Worm (Caenorhabditis elegans): ENCODE data around the gene pqn-65.

The pqn-65 gene

ce11 chrX:4619582-4619981, at the start of gene pqn-65:
pqn-65 (minus strand) TSS chrX:4619635.
- no peak for TF ChIP-seq zag-1 (tag; optimal IDR thresholded peaks at IDR 0.05)
- TF ChIP-seq dpl-1 (GFP tag; optimal IDR thresholded peaks at IDR 0.05) = peak; percentile 44
- no peak for TF ChIP-seq T26A8.4 (GFP tag; IDR thresholded peaks at IDR 0.05)
- peak; percentile 66 for TF ChIP-seq nhr-6 (tag; optimal IDR thresholded peaks at IDR 0.05)
- TF ChIP-seq nhr-28 (tag; optimal IDR thresholded peaks at IDR 0.05) = peak; percentile 14
- TF ChIP-seq lin-39 (tag; optimal IDR thresholded peaks at IDR 0.05) = no peak
- TF ChIP-seq Y105C5A.15 (GFP tag; IDR thresholded peaks at IDR 0.05) = no peak
- TF ChIP-seq mes-2 (tag; optimal IDR thresholded peaks at IDR 0.05; ENCODE audit: poor library complexity, severe bottlenecking) = peak; percentile 49
- no peak for TF ChIP-seq dmd-8 (GFP tag; IDR thresholded peaks at IDR 0.05)
- no peak for TF ChIP-seq daf-12 (tag; optimal IDR thresholded peaks at IDR 0.05)
- no peak for TF ChIP-seq mep-1 (tag; optimal IDR thresholded peaks at IDR 0.05)
- TF ChIP-seq nhr-237 (tag; optimal IDR thresholded peaks at IDR 0.05) = no peak
- TF ChIP-seq mxl-2 (GFP tag; conservative IDR thresholded peaks at IDR 0.05) = no peak
- no peak for TF ChIP-seq ceh-28 (tag; optimal IDR thresholded peaks at IDR 0.05)
- peak; percentile 50; the same call in 1 of the 2 replicates for TF ChIP-seq lin-38 (GFP tag; IDR thresholded peaks at IDR 0.05)
- no peak for TF ChIP-seq spr-1 (tag; optimal IDR thresholded peaks at IDR 0.05)
- peak; percentile 9 for TF ChIP-seq dve-1 (tag; optimal IDR thresholded peaks at IDR 0.05; ENCODE audit: insufficient read depth)
- no peak for TF ChIP-seq D1046.2 (GFP tag; IDR thresholded peaks at IDR 0.05)
- TF ChIP-seq F37D6.2 (tag; optimal IDR thresholded peaks at IDR 0.05) = no peak
- peak; percentile 7 for TF ChIP-seq hlh-30 (tag; optimal IDR thresholded peaks at IDR 0.05; ENCODE audit: insufficient read depth)
- TF ChIP-seq daf-19 (GFP tag; conservative IDR thresholded peaks at IDR 0.05) = no peak
- no peak for TF ChIP-seq php-3 (GFP tag; IDR thresholded peaks at IDR 0.05)
- peak; percentile 60 for TF ChIP-seq aha-1 (tag)
- TF ChIP-seq lsy-2 (tag; optimal IDR thresholded peaks at IDR 0.05) = peak in 1 of 2 experiments; percentile 52

ce11 chrX:4667788-4668187, 48.4 kb upstream of the pqn-65 start, which contains the start of gene mfsd-12:
mfsd-12 (plus strand) TSS chrX:4668088.
- TF ChIP-seq F44E2.7 (GFP tag; IDR thresholded peaks at IDR 0.05) (no peak), tra-1 (GFP tag; IDR thresholded peaks at IDR 0.05) (no peak), ceh-32 (tag; optimal IDR thresholded peaks at IDR 0.05; ENCODE audit: poor library complexity) (no peak), nhr-76 (tag; optimal IDR thresholded peaks at IDR 0.05) (no peak), duxl-1 (tag; optimal IDR thresholded peaks at IDR 0.05; ENCODE audit: poor library complexity) (no peak), spr-3 (GFP tag; optimal IDR thresholded peaks at IDR 0.05) (no peak), mes-2 (tag; optimal IDR thresholded peaks at IDR 0.05; ENCODE audit: poor library complexity, severe bottlenecking) (peak; percentile 21), Y105C5A.15 (GFP tag; IDR thresholded peaks at IDR 0.05) (no peak)

- TF ChIP-seq egl-27 (tag; optimal IDR thresholded peaks at IDR 0.05) (no peak), tag-97 (GFP tag; IDR thresholded peaks at IDR 0.05) (no peak), hlh-11 (tag; optimal IDR thresholded peaks at IDR 0.05) (peak; percentile 13), nhr-28 (tag; optimal IDR thresholded peaks at IDR 0.05) (peak; percentile 41), unc-62 (GFP tag; optimal IDR thresholded peaks at IDR 0.05 in 1 of 2) (peak in 1 of 2 experiments; percentile 77), unc-62 (tag; optimal IDR thresholded peaks at IDR 0.05) (no peak), nhr-48 (tag; optimal IDR thresholded peaks at IDR 0.05) (peak; percentile 50)
Observed at ce11 chrX:4664649-4665048, 45.2 kb upstream of the pqn-65 start.

- TF ChIP-seq Y48G9A.11 (GFP tag; IDR thresholded peaks at IDR 0.05) (no peak), ces-1 (GFP tag; optimal IDR thresholded peaks at IDR 0.05) (no peak), mdt-29 (GFP tag; IDR thresholded peaks at IDR 0.05) (no peak), arid-1 (GFP tag; conservative IDR thresholded peaks at IDR 0.05) (no peak), daf-16 (GFP tag; optimal IDR thresholded peaks at IDR 0.05) (no peak), daf-16 (tag; optimal IDR thresholded peaks at IDR 0.05) (peak; percentile 44), nhr-28 (tag; optimal IDR thresholded peaks at IDR 0.05) (peak; percentile 47), unc-62 (GFP tag; optimal IDR thresholded peaks at IDR 0.05 in 1 of 2) (peak in 1 of 2 experiments; percentile 17), unc-62 (tag; optimal IDR thresholded peaks at IDR 0.05) (no peak), dve-1 (tag; optimal IDR thresholded peaks at IDR 0.05; ENCODE audit: insufficient read depth) (peak; percentile 38), mdl-1 (tag; optimal IDR thresholded peaks at IDR 0.05) (peak in 1 of 2 experiments; percentile 31)
Observed at ce11 chrX:4662964-4663684, 43.7 kb upstream of the pqn-65 start.
